Worm (Caenorhabditis elegans): Measurements from ENCODE around the gene srh-167.

Gene srh-167

DNA sequence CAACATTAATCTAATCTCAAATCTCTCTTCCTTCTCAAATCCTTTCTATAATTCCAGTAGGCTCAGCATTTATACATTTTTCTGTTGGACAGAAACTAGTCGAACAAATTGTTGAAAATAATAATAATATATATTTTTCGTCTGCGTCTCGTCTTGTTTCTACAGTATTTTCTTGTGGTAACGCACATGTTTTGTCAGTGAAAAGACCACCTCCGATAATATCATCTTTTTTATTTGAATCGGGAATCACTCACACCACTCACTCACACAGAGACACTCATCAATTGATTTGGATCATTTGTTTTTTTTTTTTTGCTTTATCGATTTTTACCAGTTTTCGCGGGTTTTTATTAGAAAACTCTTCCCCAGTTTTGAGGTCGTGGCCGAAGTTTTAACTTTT, 21.2 kb downstream of the srh-167 start:
- TF ChIP-seq tra-4 (tag; optimal IDR thresholded peaks at IDR 0.05) (no peak), ceh-36 (tag; optimal IDR thresholded peaks at IDR 0.05) (no peak), tbx-11 (GFP tag; IDR thresholded peaks at IDR 0.05) (no peak), ets-7 (tag; optimal IDR thresholded peaks at IDR 0.05) (no peak), pes-1 (GFP tag; IDR thresholded peaks at IDR 0.05) (no peak; the same call in 1 of the 2 replicates), B0310.2 (tag; optimal IDR thresholded peaks at IDR 0.05) (no peak), ceh-13 (GFP tag; optimal IDR thresholded peaks at IDR 0.05) (no peak), hnd-1 (tag; optimal IDR thresholded peaks at IDR 0.05) (no peak), hmbx-1 (tag; optimal IDR thresholded peaks at IDR 0.05) (no peak), ama-1 (optimal IDR thresholded peaks at IDR 0.05) (no peak), aly-1 (tag; optimal IDR thresholded peaks at IDR 0.05) (no peak), tbx-37 (GFP tag; conservative IDR thresholded peaks at IDR 0.05) (no peak), scrt-1 (GFP tag; IDR thresholded peaks at IDR 0.05) (no peak), flt-1 (GFP tag; IDR thresholded peaks at IDR 0.05) (no peak), sea-1 (GFP tag; conservative IDR thresholded peaks at IDR 0.05) (no peak), F13C5.2 (tag; optimal IDR thresholded peaks at IDR 0.05) (no peak), hmg-4 (GFP tag; optimal IDR thresholded peaks at IDR 0.05) (no peak)

DNA sequence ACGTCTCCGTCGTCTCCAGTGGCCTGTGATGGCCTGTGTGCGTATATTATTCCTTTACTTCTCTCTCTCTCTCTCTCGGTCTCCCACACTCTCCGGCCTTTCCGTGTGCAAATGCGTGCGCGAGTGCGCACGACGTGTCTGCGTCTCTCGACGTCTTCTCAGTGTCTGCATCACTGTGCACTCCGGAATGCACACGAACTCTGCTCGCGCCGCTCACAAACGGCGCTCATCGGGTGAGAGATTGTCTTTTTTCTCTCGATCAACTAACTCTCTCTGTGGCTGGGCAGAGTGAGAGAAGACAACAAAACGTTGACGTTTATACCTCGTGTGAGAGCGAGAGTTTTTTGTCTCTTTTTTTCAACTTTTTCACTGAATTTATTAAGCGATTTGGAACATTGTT, 22.4 kb downstream of the srh-167 start:
- peak; percentile 66 for TF ChIP-seq hmg-4 (GFP tag; optimal IDR thresholded peaks at IDR 0.05)
- no peak for TF ChIP-seq ama-1 (optimal IDR thresholded peaks at IDR 0.05)
- peak; percentile 43 for TF ChIP-seq F13C5.2 (tag; optimal IDR thresholded peaks at IDR 0.05)
- no peak for TF ChIP-seq ceh-13 (GFP tag; optimal IDR thresholded peaks at IDR 0.05)
- no peak for TF ChIP-seq ets-7 (tag; optimal IDR thresholded peaks at IDR 0.05)

ce11 chrV:16356798-16357197, 23.3 kb downstream of the srh-167 start:
- TF ChIP-seq hmg-4 (GFP tag; optimal IDR thresholded peaks at IDR 0.05) (no peak), hmbx-1 (tag; optimal IDR thresholded peaks at IDR 0.05) (no peak), scrt-1 (GFP tag; IDR thresholded peaks at IDR 0.05) (no peak), aly-1 (tag; optimal IDR thresholded peaks at IDR 0.05) (no peak), flt-1 (GFP tag; IDR thresholded peaks at IDR 0.05) (no peak), ama-1 (optimal IDR thresholded peaks at IDR 0.05) (no peak), F13C5.2 (tag; optimal IDR thresholded peaks at IDR 0.05) (no peak), ets-7 (tag; optimal IDR thresholded peaks at IDR 0.05) (no peak), sea-1 (GFP tag; conservative IDR thresholded peaks at IDR 0.05) (no peak)

DNA sequence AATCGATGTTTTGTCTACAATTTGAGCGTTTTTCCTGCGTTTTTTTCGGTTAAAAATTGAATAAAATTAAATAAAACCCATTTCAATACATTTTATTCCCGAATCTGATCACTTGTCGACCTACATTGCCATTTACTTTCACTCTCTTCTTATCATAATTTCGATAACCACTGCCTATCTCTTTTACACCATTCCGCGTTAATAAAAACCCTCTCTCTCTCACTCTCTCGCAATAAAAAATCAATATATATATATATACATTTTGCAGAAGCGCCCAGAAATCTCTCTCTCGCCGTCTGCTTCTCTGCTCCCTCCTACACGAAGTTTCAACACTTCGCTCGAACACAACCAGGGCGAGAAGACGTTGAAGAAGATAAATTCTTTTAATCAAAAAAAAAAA, 23.7 kb downstream of the srh-167 start, which contains the start of gene pptr-1:
Gene pptr-1, plus strand, starts transcription at position 269 of the 400 bp plus-strand sequence.
- TF ChIP-seq tra-4 (tag; optimal IDR thresholded peaks at IDR 0.05) (no peak), F13C5.2 (tag; optimal IDR thresholded peaks at IDR 0.05) (no peak), hmg-4 (GFP tag; optimal IDR thresholded peaks at IDR 0.05) (no peak), ceh-36 (tag; optimal IDR thresholded peaks at IDR 0.05) (no peak), pes-1 (GFP tag; IDR thresholded peaks at IDR 0.05) (no peak), aly-1 (tag; optimal IDR thresholded peaks at IDR 0.05) (no peak), ama-1 (optimal IDR thresholded peaks at IDR 0.05) (no peak), ets-7 (tag; optimal IDR thresholded peaks at IDR 0.05) (no peak), hmbx-1 (tag; optimal IDR thresholded peaks at IDR 0.05) (no peak), tbx-11 (GFP tag; IDR thresholded peaks at IDR 0.05) (no peak), hnd-1 (tag; optimal IDR thresholded peaks at IDR 0.05) (no peak), B0310.2 (tag; optimal IDR thresholded peaks at IDR 0.05) (no peak), flt-1 (GFP tag; IDR thresholded peaks at IDR 0.05) (no peak), scrt-1 (GFP tag; IDR thresholded peaks at IDR 0.05) (no peak), sea-1 (GFP tag; conservative IDR thresholded peaks at IDR 0.05) (no peak), tbx-37 (GFP tag; conservative IDR thresholded peaks at IDR 0.05) (no peak), ceh-13 (GFP tag; optimal IDR thresholded peaks at IDR 0.05) (no peak)

DNA sequence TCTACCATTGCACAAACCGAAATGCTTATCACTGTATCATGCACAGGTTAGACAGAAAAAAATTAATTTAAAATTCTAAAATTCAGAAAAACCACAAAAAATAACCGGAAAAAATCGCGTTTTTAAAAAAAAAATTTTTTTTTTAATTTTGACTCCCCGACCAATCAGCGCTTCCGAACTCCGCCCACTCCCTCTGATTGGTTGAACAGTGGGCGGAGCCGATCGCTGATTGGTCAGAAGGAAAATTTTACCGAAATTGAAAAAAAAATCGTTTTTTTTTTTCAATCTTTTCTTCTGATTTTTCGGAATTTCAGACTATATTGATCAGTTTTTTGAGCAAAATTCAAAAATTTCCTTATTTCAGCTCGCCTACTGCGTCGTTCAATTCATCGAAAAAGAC, 27.8 kb downstream of the srh-167 start:
- TF ChIP-seq pes-1 (GFP tag; IDR thresholded peaks at IDR 0.05): no peak
- no peak for TF ChIP-seq aly-1 (tag; optimal IDR thresholded peaks at IDR 0.05)
- no peak for TF ChIP-seq ceh-13 (GFP tag; optimal IDR thresholded peaks at IDR 0.05)
- TF ChIP-seq tbx-11 (GFP tag; IDR thresholded peaks at IDR 0.05): no peak
- no peak for TF ChIP-seq tra-4 (tag; optimal IDR thresholded peaks at IDR 0.05)
- TF ChIP-seq B0310.2 (tag; optimal IDR thresholded peaks at IDR 0.05): no peak
- TF ChIP-seq hmbx-1 (tag; optimal IDR thresholded peaks at IDR 0.05): no peak
- no peak for TF ChIP-seq hmg-4 (GFP tag; optimal IDR thresholded peaks at IDR 0.05)
- no peak for TF ChIP-seq scrt-1 (GFP tag; IDR thresholded peaks at IDR 0.05)
- no peak for TF ChIP-seq ets-7 (tag; optimal IDR thresholded peaks at IDR 0.05)
- TF ChIP-seq ama-1 (optimal IDR thresholded peaks at IDR 0.05): no peak
- TF ChIP-seq F13C5.2 (tag; optimal IDR thresholded peaks at IDR 0.05): no peak
- TF ChIP-seq sea-1 (GFP tag; conservative IDR thresholded peaks at IDR 0.05): no peak
- no peak for TF ChIP-seq tbx-37 (GFP tag; conservative IDR thresholded peaks at IDR 0.05)

DNA sequence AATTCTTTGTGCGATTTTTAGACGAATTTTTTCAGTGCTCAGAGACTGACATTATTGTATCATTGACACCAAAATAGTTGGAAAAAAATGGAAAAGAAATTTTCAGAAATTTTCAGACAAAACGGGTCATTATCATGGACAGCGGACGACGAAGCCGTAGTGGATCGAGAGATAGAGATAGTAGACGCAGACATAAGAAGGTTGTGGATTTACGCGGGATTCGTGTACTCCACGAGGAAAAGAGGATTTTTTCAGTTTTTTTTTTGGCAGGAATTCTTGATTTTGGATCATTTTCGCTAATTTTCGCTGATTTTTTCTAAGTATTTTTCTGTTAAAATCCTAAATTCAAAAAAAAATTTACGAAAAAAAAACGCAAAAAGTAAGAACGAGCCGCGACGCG, 34.1 kb downstream of the srh-167 start, which contains the start of gene W08G11.3:
Gene W08G11.3, plus strand, starts transcription at position 107 of the 400 bp plus-strand sequence.
- TF ChIP-seq hmbx-1 (tag; optimal IDR thresholded peaks at IDR 0.05) (no peak), scrt-1 (GFP tag; IDR thresholded peaks at IDR 0.05) (no peak), ama-1 (optimal IDR thresholded peaks at IDR 0.05) (peak; percentile 56)

- TF ChIP-seq ceh-36 (tag; optimal IDR thresholded peaks at IDR 0.05): no peak
- no peak for TF ChIP-seq scrt-1 (GFP tag; IDR thresholded peaks at IDR 0.05)
- no peak for TF ChIP-seq hmbx-1 (tag; optimal IDR thresholded peaks at IDR 0.05)
- no peak for TF ChIP-seq hmg-4 (GFP tag; optimal IDR thresholded peaks at IDR 0.05)
- no peak for TF ChIP-seq ets-7 (tag; optimal IDR thresholded peaks at IDR 0.05)
- no peak for TF ChIP-seq tra-4 (tag; optimal IDR thresholded peaks at IDR 0.05)
- TF ChIP-seq pes-1 (GFP tag; IDR thresholded peaks at IDR 0.05): no peak
- no peak for TF ChIP-seq sea-1 (GFP tag; conservative IDR thresholded peaks at IDR 0.05)
- TF ChIP-seq aly-1 (tag; optimal IDR thresholded peaks at IDR 0.05): no peak
- no peak for TF ChIP-seq B0310.2 (tag; optimal IDR thresholded peaks at IDR 0.05)
Measured at ce11 chrV:16368143-16368542, 34.6 kb downstream of the srh-167 start.

- TF ChIP-seq ceh-36 (tag; optimal IDR thresholded peaks at IDR 0.05) (peak; percentile 76), tbx-11 (GFP tag; IDR thresholded peaks at IDR 0.05) (peak; percentile 70), sea-1 (GFP tag; conservative IDR thresholded peaks at IDR 0.05) (peak; percentile 75), ceh-13 (GFP tag; optimal IDR thresholded peaks at IDR 0.05) (peak; percentile 43), flt-1 (GFP tag; IDR thresholded peaks at IDR 0.05) (peak; percentile 78), pes-1 (GFP tag; IDR thresholded peaks at IDR 0.05) (peak; percentile 84), hmg-4 (GFP tag; optimal IDR thresholded peaks at IDR 0.05) (peak; percentile 75), B0310.2 (tag; optimal IDR thresholded peaks at IDR 0.05) (peak; percentile 57), hmbx-1 (tag; optimal IDR thresholded peaks at IDR 0.05) (no peak), tbx-37 (GFP tag; conservative IDR thresholded peaks at IDR 0.05) (peak; percentile 52; the same call in 1 of the 2 replicates), F13C5.2 (tag; optimal IDR thresholded peaks at IDR 0.05) (peak; percentile 76), scrt-1 (GFP tag; IDR thresholded peaks at IDR 0.05) (peak; percentile 90), ama-1 (optimal IDR thresholded peaks at IDR 0.05) (no peak), hnd-1 (tag; optimal IDR thresholded peaks at IDR 0.05) (peak; percentile 50), tra-4 (tag; optimal IDR thresholded peaks at IDR 0.05) (peak; percentile 61), aly-1 (tag; optimal IDR thresholded peaks at IDR 0.05) (peak; percentile 89), ets-7 (tag; optimal IDR thresholded peaks at IDR 0.05) (peak; percentile 39)
Measured at ce11 chrV:16370039-16370438, 36.5 kb downstream of the srh-167 start.
